Fruit fly (Drosophila melanogaster) whole organism, embryonic: ENCODE measurements around the gene mib1.
A peak's percentile ranks its signal among the peaks of the same experiment; 100 is the strongest.

Experiments
- CG12219 ChIP-seq: fragments of 200-800 bp; sonication (Bioruptor generic); optimal IDR thresholded peaks from 3 replicates; lab custom pipeline; 2018; ENCODE audit warnings: missing biosample characterization, mild to moderate bottlenecking, missing genetic modification characterization
- CG13296 ChIP-seq: fragments of 200-800 bp; sonication (Bioruptor generic); optimal IDR thresholded peaks from 3 replicates; lab custom pipeline; 2018; ENCODE audit warnings: missing biosample characterization, mild to moderate bottlenecking, missing genetic modification characterization
- CG13894 ChIP-seq: fragments of 200-800 bp; sonication (Bioruptor generic); optimal IDR thresholded peaks from 3 replicates; lab custom pipeline; 2018; ENCODE audit warnings: missing biosample characterization, mild to moderate bottlenecking, missing genetic modification characterization, moderate library complexity
- CG17186 ChIP-seq: fragments of 200-800 bp; sonication (Bioruptor generic); optimal IDR thresholded peaks from 3 replicates; lab custom pipeline; 2017; ENCODE audit warnings: missing biosample characterization, missing genetic modification reagents, missing genetic modification characterization
- CG18011 ChIP-seq: fragments of 200-800 bp; sonication (Bioruptor generic); optimal IDR thresholded peaks from 2 replicates; lab custom pipeline; 2017; ENCODE audit warnings: missing biosample characterization, missing genetic modification characterization, mild to moderate bottlenecking, moderate library complexity, missing genotype
- CG18619 ChIP-seq: fragments of 200-800 bp; sonication (Bioruptor generic); optimal IDR thresholded peaks from 3 replicates; lab custom pipeline; 2017; ENCODE audit warnings: missing biosample characterization, mild to moderate bottlenecking, missing genetic modification characterization
- CG2116 ChIP-seq: fragments of 200-800 bp; sonication (Bioruptor generic); optimal IDR thresholded peaks from 3 replicates; lab custom pipeline; 2018; ENCODE audit warnings: missing biosample characterization, mild to moderate bottlenecking, missing genetic modification characterization
- CG32532 ChIP-seq: fragments of 200-800 bp; sonication (Bioruptor generic); IDR thresholded peaks from 2 replicates; pipeline ENCODE4 v1.3.6; 2022; ENCODE audit warnings: missing biosample characterization, missing genetic modification characterization
- CG34376 ChIP-seq: fragments of 200-800 bp; sonication (Bioruptor generic); optimal IDR thresholded peaks from 2 replicates; lab custom pipeline; 2018; ENCODE audit warnings: missing biosample characterization, mild to moderate bottlenecking, missing genetic modification characterization
- CG4282 ChIP-seq: fragments of 200-800 bp; sonication (Bioruptor generic); optimal IDR thresholded peaks from 2 replicates; lab custom pipeline; 2016; ENCODE audit warnings: missing biosample characterization, missing genetic modification characterization
- CG5245 ChIP-seq: fragments of 200-800 bp; sonication (Bioruptor generic); optimal IDR thresholded peaks from 3 replicates; lab custom pipeline; 2016; ENCODE audit warnings: missing biosample characterization, missing genetic modification characterization
- CG6791 ChIP-seq: fragments of 200-800 bp; sonication (Bioruptor generic); IDR thresholded peaks from 3 replicates; pipeline ENCODE4 v1.3.6; 2022; ENCODE audit warnings: missing biosample characterization, missing genetic modification characterization; ENCODE audit not compliant: partially characterized antibody
- CG6854 ChIP-seq: fragments of 200-800 bp; sonication (Bioruptor generic); optimal IDR thresholded peaks from 3 replicates; lab custom pipeline; 2017; ENCODE audit warnings: missing biosample characterization, mild to moderate bottlenecking, missing genetic modification characterization
- CG7963 ChIP-seq: fragments of 200-800 bp; sonication (Bioruptor generic); IDR thresholded peaks from 3 replicates; pipeline ENCODE4 v1.3.6; 2022; ENCODE audit warnings: missing biosample characterization, missing genetic modification characterization; ENCODE audit not compliant: partially characterized antibody
- CG9932 ChIP-seq: fragments of 200-800 bp; sonication (Bioruptor generic); IDR thresholded peaks from 2 replicates; pipeline ENCODE4 v1.3.6; 2022; ENCODE audit warnings: missing biosample characterization, missing genetic modification characterization
- Camta ChIP-seq: fragments of 200-800 bp; sonication (Bioruptor generic); optimal IDR thresholded peaks from 2 replicates; lab custom pipeline; 2016; ENCODE audit warnings: missing biosample characterization, missing genetic modification characterization
- Dek ChIP-seq: fragments of 200-800 bp; sonication (Bioruptor generic); optimal IDR thresholded peaks from 3 replicates; lab custom pipeline; 2019; ENCODE audit warnings: missing biosample characterization, mild to moderate bottlenecking, missing genetic modification characterization, moderate library complexity
- Dp ChIP-seq: fragments of 200-800 bp; sonication (Bioruptor generic); optimal IDR thresholded peaks from 2 replicates; lab custom pipeline; 2018; ENCODE audit warnings: missing biosample characterization, mild to moderate bottlenecking, missing genetic modification characterization, moderate library complexity
- HHEX ChIP-seq: fragments of 200-800 bp; sonication (Bioruptor generic); optimal IDR thresholded peaks from 3 replicates; lab custom pipeline; 2017; ENCODE audit warnings: missing biosample characterization, mild to moderate bottlenecking, missing genetic modification characterization, missing genetic modification reagents
- Hr39 ChIP-seq: fragments of >200 bp; optimal IDR thresholded peaks from 2 replicates; lab custom pipeline; 2017
- Hr51 ChIP-seq, 2 experiments: fragments of 200-800 bp; sonication (Bioruptor generic); optimal IDR thresholded peaks; 2 replicates in 1 of 2; 3 replicates in 1 of 2; lab custom pipeline; 2016 to 2018; ENCODE audit warnings: missing biosample characterization in 2 of 2, missing genetic modification characterization in 2 of 2, mild to moderate bottlenecking in 1 of 2, moderate library complexity in 1 of 2
- MESR4 ChIP-seq: fragments of 200-800 bp; sonication (Bioruptor generic); optimal IDR thresholded peaks from 2 replicates; lab custom pipeline; 2018; ENCODE audit warnings: missing biosample characterization, mild to moderate bottlenecking, missing genetic modification characterization, moderate library complexity
- NFAT ChIP-seq: fragments of 200-800 bp; sonication (Bioruptor generic); IDR thresholded peaks from 2 replicates; pipeline ENCODE4 v1.3.6; 2022; ENCODE audit warnings: missing biosample characterization, missing genetic modification characterization
- Oli ChIP-seq: fragments of 200-800 bp; sonication (Bioruptor generic); optimal IDR thresholded peaks from 2 replicates; lab custom pipeline; 2018; ENCODE audit warnings: missing biosample characterization, mild to moderate bottlenecking, missing genetic modification characterization, moderate library complexity
- Sry-δ ChIP-seq: fragments of 200-800 bp; sonication (Bioruptor generic); optimal IDR thresholded peaks from 2 replicates; lab custom pipeline; 2016; ENCODE audit warnings: missing biosample characterization, missing genetic modification characterization
- Trl ChIP-seq, 3 experiments: fragments of >200 bp in 2 of 3; fragments of 200-800 bp in 1 of 3; sonication (Bioruptor generic) in 1 of 3; optimal IDR thresholded peaks; 2 replicates in 1 of 3; 3 replicates in 2 of 3; lab custom pipeline; 2016 to 2017; ENCODE audit warnings: missing biosample characterization in 1 of 3, missing genetic modification characterization in 1 of 3
- YL-1 ChIP-seq: fragments of 200-800 bp; sonication (Bioruptor generic); optimal IDR thresholded peaks from 3 replicates; lab custom pipeline; 2017; ENCODE audit warnings: missing biosample characterization, mild to moderate bottlenecking, missing genetic modification characterization
- amos ChIP-seq: fragments of 200-800 bp; sonication (Bioruptor generic); IDR thresholded peaks from 2 replicates; pipeline ENCODE4 v1.3.6; 2022; ENCODE audit warnings: missing biosample characterization, missing genetic modification characterization; ENCODE audit not compliant: partially characterized antibody
- br ChIP-seq: fragments of >200 bp; optimal IDR thresholded peaks from 2 replicates; lab custom pipeline; 2017
- btn ChIP-seq: fragments of 200-800 bp; sonication (Bioruptor generic); optimal IDR thresholded peaks from 2 replicates; lab custom pipeline; 2016; ENCODE audit warnings: missing biosample characterization, missing genetic modification characterization
- danr ChIP-seq: fragments of 200-800 bp; sonication (Bioruptor generic); IDR thresholded peaks from 2 replicates; pipeline ENCODE4 v1.3.6; 2022; ENCODE audit warnings: missing biosample characterization, missing genetic modification characterization
- dati ChIP-seq: fragments of 200-800 bp; sonication (Bioruptor generic); IDR thresholded peaks from 2 replicates; pipeline ENCODE4 v1.3.6; 2022; ENCODE audit warnings: missing biosample characterization, missing genetic modification characterization
- ems ChIP-seq: fragments of 200-800 bp; sonication (Bioruptor generic); optimal IDR thresholded peaks from 3 replicates; lab custom pipeline; 2016; ENCODE audit warnings: missing biosample characterization, missing genetic modification characterization
- gcm ChIP-seq: fragments of 200-800 bp; sonication (Bioruptor generic); optimal IDR thresholded peaks from 2 replicates; lab custom pipeline; 2019; ENCODE audit warnings: missing biosample characterization, mild to moderate bottlenecking, missing genetic modification characterization, moderate library complexity
- gfzf ChIP-seq: fragments of 200-800 bp; sonication (Bioruptor generic); optimal IDR thresholded peaks from 2 replicates; lab custom pipeline; 2016; ENCODE audit warnings: missing biosample characterization, mild to moderate bottlenecking, missing genetic modification characterization, moderate library complexity
- hth ChIP-seq: fragments of >200 bp; optimal IDR thresholded peaks from 2 replicates; lab custom pipeline; 2017; ENCODE audit warnings: inconsistent platforms
- lab ChIP-seq: fragments of 200-800 bp; sonication (Bioruptor generic); optimal IDR thresholded peaks from 3 replicates; lab custom pipeline; 2017; ENCODE audit warnings: missing biosample characterization, missing genetic modification characterization, mild to moderate bottlenecking, moderate library complexity, missing genetic modification reagents
- mirr ChIP-seq: fragments of 200-800 bp; sonication (Bioruptor generic); optimal IDR thresholded peaks from 3 replicates; lab custom pipeline; 2018; ENCODE audit warnings: missing biosample characterization, mild to moderate bottlenecking, missing genetic modification characterization
- mld ChIP-seq: fragments of 200-800 bp; sonication (Bioruptor generic); IDR thresholded peaks from 3 replicates; pipeline ENCODE4 v1.3.6; 2022; ENCODE audit warnings: missing biosample characterization, missing genetic modification characterization; ENCODE audit not compliant: partially characterized antibody
- oc ChIP-seq: fragments of 200-800 bp; sonication (Bioruptor generic); optimal IDR thresholded peaks from 2 replicates; lab custom pipeline; 2018; ENCODE audit warnings: missing biosample characterization, mild to moderate bottlenecking, missing genetic modification characterization, moderate library complexity
- pb ChIP-seq: fragments of 200-800 bp; sonication (Bioruptor generic); optimal IDR thresholded peaks from 3 replicates; lab custom pipeline; 2016; ENCODE audit warnings: missing biosample characterization, missing genetic modification characterization
- pzg ChIP-seq: fragments of 200-800 bp; sonication (Bioruptor generic); optimal IDR thresholded peaks from 3 replicates; lab custom pipeline; 2018; ENCODE audit warnings: missing biosample characterization, mild to moderate bottlenecking, missing genetic modification characterization, moderate library complexity
- sc ChIP-seq, 3 experiments: fragments of >200 bp in 2 of 3; fragments of 200-800 bp in 1 of 3; sonication (Bioruptor generic) in 1 of 3; optimal IDR thresholded peaks; 2 replicates in 2 of 3; 3 replicates in 1 of 3; lab custom pipeline; 2017; ENCODE audit warnings: mild to moderate bottlenecking in 1 of 3, missing biosample characterization in 1 of 3, missing genetic modification characterization in 1 of 3, missing genetic modification reagents in 1 of 3
- slou ChIP-seq: fragments of 200-800 bp; sonication (Bioruptor generic); optimal IDR thresholded peaks from 3 replicates; lab custom pipeline; 2016; ENCODE audit warnings: missing biosample characterization, missing genetic modification characterization
- sr ChIP-seq: fragments of 200-800 bp; sonication (Bioruptor generic); IDR thresholded peaks from 3 replicates; pipeline ENCODE4 v1.3.6; 2022; ENCODE audit warnings: missing biosample characterization, missing genetic modification characterization
- trem ChIP-seq: fragments of 200-800 bp; optimal IDR thresholded peaks from 3 replicates; lab custom pipeline; 2019; ENCODE audit warnings: missing biosample characterization, mild to moderate bottlenecking, missing genetic modification characterization, moderate library complexity
- twi ChIP-seq: fragments of 200-800 bp; optimal IDR thresholded peaks from 2 replicates; lab custom pipeline; 2019; ENCODE audit warnings: missing biosample characterization, mild to moderate bottlenecking, missing genetic modification characterization, moderate library complexity
- wek ChIP-seq: fragments of 200-800 bp; sonication (Bioruptor generic); optimal IDR thresholded peaks from 3 replicates; lab custom pipeline; 2018; ENCODE audit warnings: missing biosample characterization, mild to moderate bottlenecking, missing genetic modification characterization, moderate library complexity
- zen ChIP-seq: fragments of 200-800 bp; sonication (Bioruptor generic); optimal IDR thresholded peaks from 3 replicates; lab custom pipeline; 2018; ENCODE audit warnings: missing biosample characterization, mild to moderate bottlenecking, missing genetic modification characterization, moderate library complexity

mib1 gene

DNA sequence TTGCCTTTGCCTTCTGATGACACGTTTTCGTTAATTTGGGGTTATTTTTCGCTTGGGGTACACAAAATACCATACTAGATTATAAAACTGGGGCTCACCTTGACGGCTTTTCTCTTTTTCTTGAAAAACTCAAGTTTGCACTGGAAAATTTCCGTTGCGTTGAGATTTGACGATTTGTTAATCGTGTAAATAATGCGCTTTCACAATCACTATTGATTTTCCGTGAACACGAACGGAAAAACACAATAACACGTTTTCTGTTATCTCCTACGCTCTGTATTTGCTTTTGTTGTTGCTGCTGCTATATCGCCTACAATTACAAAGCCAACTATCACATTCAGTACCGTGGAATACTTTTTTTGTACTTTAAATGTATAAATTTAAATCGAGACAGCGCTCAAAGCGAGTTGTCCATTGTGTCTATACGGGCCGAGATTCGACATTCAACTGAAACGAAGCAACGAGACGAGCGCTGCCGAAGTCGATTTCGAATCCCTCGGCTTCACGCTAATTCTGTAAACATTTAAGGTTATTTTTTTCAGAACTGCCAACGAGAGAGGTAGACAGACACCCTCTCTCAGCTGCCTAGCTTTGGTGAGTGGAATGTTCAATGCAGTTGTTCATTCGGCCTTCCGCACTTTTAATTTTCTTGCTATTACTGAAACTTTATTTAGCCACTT lies 34.9 kb upstream of the mib1 start (continued):
- no peak for TF ChIP-seq CG17186 (GFP tag; lab: Kevin White, UChicago)
- TF ChIP-seq CG13894 (tag; lab: Kevin White, UChicago), result peak; percentile 73
- TF ChIP-seq Dp (GFP tag; lab: Kevin White, UChicago), result no peak
- no peak for TF ChIP-seq gcm (GFP tag; lab: Kevin White, UChicago)
- peak; percentile 7 for TF ChIP-seq HHEX
- TF ChIP-seq Dek, result peak; percentile 14
- no peak for TF ChIP-seq hth (lab: Kevin White, UChicago)
- no peak for TF ChIP-seq Sry-δ (GFP tag; lab: Kevin White, UChicago)
- no peak for TF ChIP-seq YL-1 (GFP tag; lab: Kevin White, UChicago)
- no peak for TF ChIP-seq trem (tag; lab: Kevin White, UChicago)
- TF ChIP-seq ems (GFP tag; lab: Kevin White, UChicago), result no peak
- no peak for TF ChIP-seq CG5245 (GFP tag; lab: Kevin White, UChicago)
- no peak for TF ChIP-seq wek (GFP tag; lab: Kevin White, UChicago)
- peak; percentile 57 for TF ChIP-seq MESR4 (GFP tag; lab: Kevin White, UChicago)
- TF ChIP-seq CG2116 (GFP tag; lab: Kevin White, UChicago), result no peak
- TF ChIP-seq CG9932 (GFP tag; lab: Robert Waterston, UW), result no peak
- 0 out of 3 replicates have a peak, but pooled peaks have one; percentile 38 for TF ChIP-seq CG6791 (GFP tag; lab: Robert Waterston, UW)
- TF ChIP-seq danr, result no peak
- no peak for TF ChIP-seq sr (GFP tag; lab: Robert Waterston, UW)
- TF ChIP-seq CG6854 (GFP tag; lab: Kevin White, UChicago), result peak; percentile 43
- no peak for TF ChIP-seq Camta (GFP tag; lab: Kevin White, UChicago)
- TF ChIP-seq zen (tag; lab: Kevin White, UChicago), result no peak
- no peak for TF ChIP-seq Hr39 (lab: Kevin White, UChicago)
- TF ChIP-seq btn (GFP tag; lab: Kevin White, UChicago), result no peak
- TF ChIP-seq Trl (optimal IDR thresholded peaks at IDR 0.05; lab: Kevin White, UChicago), result peak in 1 of 2 experiments; percentile 66
- TF ChIP-seq Trl (GFP tag; optimal IDR thresholded peaks at IDR 0.05; lab: Kevin White, UChicago), result no peak
- TF ChIP-seq Hr51 (GFP tag; optimal IDR thresholded peaks at IDR 0.05; lab: Kevin White, UChicago), result no peak
- TF ChIP-seq gfzf (GFP tag; lab: Kevin White, UChicago), result no peak
- TF ChIP-seq mld (GFP tag; lab: Robert Waterston, UW), result no peak
- no peak for TF ChIP-seq CG18011 (GFP tag; lab: Kevin White, UChicago)
- TF ChIP-seq twi (tag; lab: Kevin White, UChicago), result no peak
- TF ChIP-seq CG13296 (GFP tag; lab: Kevin White, UChicago), result peak; percentile 23
- no peak for TF ChIP-seq pb (GFP tag; lab: Kevin White, UChicago)
- TF ChIP-seq oc (tag; lab: Kevin White, UChicago), result peak; percentile 81
- no peak for TF ChIP-seq sc (optimal IDR thresholded peaks at IDR 0.05; lab: Kevin White, UChicago)
- TF ChIP-seq sc (GFP tag; optimal IDR thresholded peaks at IDR 0.05; lab: Kevin White, UChicago), result no peak
- no peak for TF ChIP-seq pzg
- TF ChIP-seq slou (GFP tag; lab: Kevin White, UChicago), result no peak
- no peak for TF ChIP-seq CG4282 (GFP tag; lab: Kevin White, UChicago)
- no peak for TF ChIP-seq br (lab: Kevin White, UChicago)
- no peak for TF ChIP-seq Oli
- peak; percentile 65 for TF ChIP-seq NFAT (GFP tag; lab: Robert Waterston, UW)
- peak; percentile 85 for TF ChIP-seq mirr
- peak; percentile 34 for TF ChIP-seq CG12219 (GFP tag; lab: Kevin White, UChicago)
- peak; percentile 44; the same call in 1 of the 2 replicates for TF ChIP-seq CG32532 (GFP tag; lab: Robert Waterston, UW)
- peak; percentile 44; the same call in 1 of the 2 replicates for TF ChIP-seq amos (GFP tag; lab: Robert Waterston, UW)
- no peak for TF ChIP-seq dati (GFP tag; lab: Robert Waterston, UW)
- no peak for TF ChIP-seq CG7963 (GFP tag; lab: Robert Waterston, UW)
- no peak for TF ChIP-seq CG18619
- TF ChIP-seq lab, result peak; percentile 23
- peak; percentile 85 for TF ChIP-seq CG34376
